Worm (Caenorhabditis elegans): ENCODE data around the gene him-18.
"Not testable (repeated sequence)": the region's sequence is repeated elsewhere in the genome, so short reads cannot be mapped to it uniquely, and the experiment has no call there.

Gene him-18

DNA sequence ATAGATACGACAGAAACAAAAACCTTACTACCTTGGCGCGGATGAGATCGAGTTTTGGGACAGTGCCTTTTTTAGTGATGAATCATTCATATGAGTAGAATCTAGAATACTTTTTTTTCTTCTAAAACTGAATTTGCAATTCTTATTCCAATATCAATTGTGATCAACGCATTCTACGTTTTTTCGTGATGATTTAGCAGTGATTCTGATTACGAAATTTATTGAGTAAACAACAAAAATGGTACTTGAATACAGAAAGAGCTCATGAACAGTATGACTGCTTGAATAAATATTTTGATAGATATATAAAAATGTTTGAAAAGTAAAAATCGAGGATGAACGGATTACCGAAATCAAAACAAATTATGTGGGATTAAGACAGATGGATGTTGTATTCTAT, at the start of gene him-18:
him-18 (minus strand) TSS at position 101 of the 400 bp plus-strand sequence.
- TF ChIP-seq W03F9.2 (tag; optimal IDR thresholded peaks at IDR 0.05), result no peak
- no peak for TF ChIP-seq him-1 (tag; optimal IDR thresholded peaks at IDR 0.05)
- TF ChIP-seq dao-5 (tag; optimal IDR thresholded peaks at IDR 0.05), result no peak

DNA sequence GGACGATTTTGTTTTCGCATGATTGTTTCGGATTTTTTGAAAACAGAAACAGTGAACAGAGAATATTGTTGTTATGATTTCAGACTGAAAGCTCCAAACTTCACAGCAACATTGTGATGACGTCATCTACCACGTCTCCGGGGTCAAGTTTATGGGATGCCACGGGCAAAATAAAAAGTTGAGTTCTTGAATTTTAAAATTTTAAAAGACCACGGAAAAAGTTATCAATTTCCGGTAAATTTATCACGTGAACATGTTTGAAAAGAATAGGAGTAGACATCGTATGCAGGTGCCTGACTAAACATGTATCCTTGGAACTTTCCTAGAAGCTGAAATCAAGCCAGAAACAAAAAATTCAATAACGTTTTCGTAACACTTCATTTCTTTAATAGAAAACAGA, 48.5 kb upstream of the him-18 start, which contains the start of gene B0393.4:
B0393.4 (minus strand) TSS at position 101 of the 400 bp plus-strand sequence.
- no peak for TF ChIP-seq him-1 (tag; optimal IDR thresholded peaks at IDR 0.05)
- no peak for TF ChIP-seq dao-5 (tag; optimal IDR thresholded peaks at IDR 0.05)

DNA sequence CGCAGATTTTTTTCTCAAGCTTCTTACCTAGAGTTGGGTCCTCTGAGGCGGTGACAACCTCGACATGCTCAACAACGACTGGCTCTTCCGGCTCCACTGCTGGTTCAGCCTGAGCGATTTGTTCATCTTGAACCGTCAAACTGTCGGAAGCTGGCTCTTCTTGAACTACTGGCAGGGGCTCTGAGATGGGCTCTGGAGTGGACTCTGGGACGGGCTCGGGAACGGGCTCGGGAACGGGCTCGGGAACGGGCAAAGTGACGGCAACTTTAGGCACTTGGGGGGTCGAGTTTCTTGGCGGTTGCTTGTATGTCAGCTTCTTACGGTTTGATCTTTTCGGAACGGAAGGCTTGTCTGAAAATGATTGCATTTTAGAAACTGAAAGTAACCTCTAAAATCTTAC, 47.9 kb upstream of the him-18 start:
- TF ChIP-seq dao-5 (tag; optimal IDR thresholded peaks at IDR 0.05), result no peak

DNA sequence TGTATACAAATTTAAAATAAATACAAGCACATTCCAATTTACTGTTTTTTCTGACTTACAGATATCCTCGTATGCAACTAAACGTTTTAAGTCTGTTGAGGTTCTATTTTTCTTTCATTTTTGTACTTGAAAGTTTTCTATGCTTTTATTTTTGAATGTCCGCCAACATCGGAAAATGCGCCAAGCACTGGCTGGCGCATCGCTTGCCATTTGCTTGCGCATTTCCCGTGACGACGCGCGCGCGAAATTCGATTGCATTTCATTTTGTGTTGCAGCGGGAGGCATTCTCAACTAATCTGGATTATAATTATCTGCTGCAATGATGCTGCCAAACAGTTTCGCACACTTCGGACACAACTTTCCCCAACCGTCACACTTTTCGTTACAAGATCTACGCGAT, 42.0 kb upstream of the him-18 start, which contains the start of gene fbxl-2:
fbxl-2 (plus strand) TSS at position 278 of the 400 bp plus-strand sequence.
- TF ChIP-seq dao-5 (tag; optimal IDR thresholded peaks at IDR 0.05) (no peak), W03F9.2 (tag; optimal IDR thresholded peaks at IDR 0.05) (peak; percentile 91), him-1 (tag; optimal IDR thresholded peaks at IDR 0.05) (peak; percentile 77)

DNA sequence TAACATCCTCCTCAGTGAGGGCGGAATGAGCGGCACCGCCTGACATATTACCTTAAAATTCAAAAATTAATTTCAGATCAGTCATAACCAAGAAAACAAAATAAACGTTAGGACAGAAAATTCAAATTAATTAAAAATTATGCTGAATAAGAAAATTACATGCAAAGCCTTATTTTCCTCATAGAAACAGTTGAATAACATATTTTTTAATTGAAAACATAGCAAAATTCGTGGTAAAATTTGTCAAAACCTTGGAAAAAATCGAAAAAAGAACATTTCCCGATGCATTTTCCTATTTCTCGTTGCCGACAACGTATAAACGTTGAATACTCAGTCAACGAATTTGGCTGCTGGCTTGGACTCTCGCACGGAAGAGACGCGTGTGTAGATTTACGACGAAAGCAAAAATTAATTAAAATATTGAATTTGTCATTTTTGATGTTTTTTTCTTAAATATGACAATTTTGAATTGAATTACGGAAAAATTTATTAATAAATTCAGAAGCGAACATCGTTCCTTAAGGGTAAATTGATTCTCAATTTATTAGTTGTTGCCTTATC, 39.1 kb upstream of the him-18 start, which contains the start of the genes rps-0 and rbg-3:
rps-0 (minus strand) TSS at position 51 of the 561 bp plus-strand sequence.
rbg-3 (plus strand) TSS at position 424 of the 561 bp plus-strand sequence.
- TF ChIP-seq dao-5 (tag; optimal IDR thresholded peaks at IDR 0.05), result no peak
- TF ChIP-seq him-1 (tag; optimal IDR thresholded peaks at IDR 0.05), result no peak
- TF ChIP-seq W03F9.2 (tag; optimal IDR thresholded peaks at IDR 0.05), result peak; percentile 91

DNA sequence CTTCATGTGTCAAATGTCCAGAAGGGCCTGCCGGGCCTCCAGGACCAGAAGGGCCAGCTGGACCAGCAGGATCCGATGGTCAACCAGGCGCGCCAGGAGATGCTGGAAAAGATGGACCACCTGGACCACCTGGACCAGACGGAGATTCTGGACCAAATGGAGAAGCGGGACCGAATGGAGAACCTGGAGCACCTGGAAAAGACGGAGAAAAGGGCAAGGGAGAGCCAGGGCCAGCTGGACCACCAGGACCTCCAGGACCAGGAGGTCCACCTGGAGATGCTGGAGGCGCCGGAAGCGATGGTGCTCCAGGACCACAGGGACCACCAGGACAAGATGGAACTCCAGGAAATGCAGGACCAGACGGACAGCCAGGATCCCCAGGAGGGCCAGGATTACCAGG, 33.7 kb upstream of the him-18 start:
- TF ChIP-seq W03F9.2 (tag; optimal IDR thresholded peaks at IDR 0.05) (no peak), him-1 (tag; optimal IDR thresholded peaks at IDR 0.05) (no peak), dao-5 (tag; optimal IDR thresholded peaks at IDR 0.05) (no peak)

DNA sequence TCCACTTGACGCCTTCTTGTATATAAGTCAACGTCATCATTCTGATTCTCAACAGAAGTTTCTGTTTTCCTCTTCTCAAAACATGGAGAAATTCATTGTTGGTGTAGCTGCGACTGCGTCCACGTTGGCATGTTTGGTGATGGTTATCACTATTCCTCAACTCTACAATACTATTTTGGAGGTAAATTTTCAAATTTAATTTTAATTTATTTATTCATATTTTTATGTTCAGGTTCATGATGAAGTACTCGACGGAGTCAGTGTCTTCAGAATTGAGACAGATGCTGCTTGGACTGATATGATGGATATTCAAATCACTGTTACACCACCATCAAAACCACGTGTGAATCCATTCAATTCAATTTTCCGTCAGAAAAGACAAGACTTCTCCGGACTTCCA, 33.1 kb upstream of the him-18 start, which contains the start of gene col-89:
col-89 (plus strand) TSS at position 19 of the 400 bp plus-strand sequence.
- no peak for TF ChIP-seq him-1 (tag; optimal IDR thresholded peaks at IDR 0.05)

DNA sequence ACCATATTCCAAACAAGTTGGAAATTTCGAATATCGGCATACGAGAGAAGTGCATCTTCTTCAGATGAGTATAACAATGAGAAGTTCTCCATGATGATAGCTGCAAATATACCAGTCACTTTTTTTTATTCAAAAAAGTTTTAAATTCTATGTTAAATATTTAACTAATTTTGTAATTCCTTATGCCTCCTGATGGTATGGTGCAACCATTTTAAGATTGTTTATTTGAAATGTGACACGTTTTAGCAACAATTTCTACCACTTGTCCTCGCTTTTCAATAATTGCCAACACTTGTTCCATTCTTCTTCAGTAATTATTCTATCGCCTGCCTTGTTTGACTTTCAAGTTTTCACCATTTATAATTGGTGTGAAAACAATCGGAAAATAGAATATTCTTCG, 30.9 kb upstream of the him-18 start, which contains the start of gene F17C8.6:
F17C8.6 (minus strand) TSS at position 101 of the 400 bp plus-strand sequence.
- no peak for TF ChIP-seq dao-5 (tag; optimal IDR thresholded peaks at IDR 0.05)
- no peak for TF ChIP-seq him-1 (tag; optimal IDR thresholded peaks at IDR 0.05)
- no peak for TF ChIP-seq W03F9.2 (tag; optimal IDR thresholded peaks at IDR 0.05)

DNA sequence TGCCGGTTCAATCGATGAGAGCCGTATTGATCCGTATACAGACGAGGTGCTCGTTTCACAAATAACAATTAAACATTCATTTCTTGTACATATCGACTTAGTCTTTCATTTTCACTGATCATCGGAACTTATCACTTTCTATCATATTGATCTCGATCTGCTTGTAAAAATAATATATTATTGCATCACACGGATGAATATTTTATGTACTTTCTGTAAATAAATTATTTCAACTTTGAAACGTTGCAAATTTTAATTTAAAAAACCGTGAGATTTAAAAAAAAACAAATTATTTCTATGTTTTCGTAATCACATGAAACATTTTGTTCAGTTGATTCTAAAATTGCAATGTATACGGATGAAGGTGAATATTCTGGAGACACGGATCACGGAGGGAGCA, 27.6 kb upstream of the him-18 start, which contains the start of gene twk-6:
twk-6 (plus strand) TSS at position 301 of the 400 bp plus-strand sequence.
- not testable (repeated sequence) for TF ChIP-seq him-1, W03F9.2, dao-5 (tag; optimal IDR thresholded peaks at IDR 0.05)

DNA sequence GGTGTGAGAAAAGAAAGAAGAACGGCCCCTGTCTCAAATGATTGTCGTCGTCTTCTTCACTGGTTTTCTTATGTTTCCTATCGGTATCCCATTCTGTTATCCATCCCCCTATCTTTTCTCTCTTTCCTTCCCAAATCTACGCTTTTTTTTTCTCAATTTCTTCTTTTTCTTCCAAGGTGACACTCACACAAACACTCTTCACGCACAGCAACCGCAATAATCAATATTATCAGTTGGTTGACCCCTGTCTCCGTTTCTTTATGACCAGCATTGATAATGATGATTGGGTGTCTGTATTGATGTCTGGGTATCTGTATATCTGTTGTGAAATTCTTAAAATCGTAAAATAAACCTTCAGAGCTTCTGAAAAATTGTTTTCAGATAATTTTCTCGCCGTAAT, 25.8 kb upstream of the him-18 start:
- TF ChIP-seq him-1 (tag; optimal IDR thresholded peaks at IDR 0.05) (no peak), dao-5 (tag; optimal IDR thresholded peaks at IDR 0.05) (no peak), W03F9.2 (tag; optimal IDR thresholded peaks at IDR 0.05) (peak; percentile 8)

DNA sequence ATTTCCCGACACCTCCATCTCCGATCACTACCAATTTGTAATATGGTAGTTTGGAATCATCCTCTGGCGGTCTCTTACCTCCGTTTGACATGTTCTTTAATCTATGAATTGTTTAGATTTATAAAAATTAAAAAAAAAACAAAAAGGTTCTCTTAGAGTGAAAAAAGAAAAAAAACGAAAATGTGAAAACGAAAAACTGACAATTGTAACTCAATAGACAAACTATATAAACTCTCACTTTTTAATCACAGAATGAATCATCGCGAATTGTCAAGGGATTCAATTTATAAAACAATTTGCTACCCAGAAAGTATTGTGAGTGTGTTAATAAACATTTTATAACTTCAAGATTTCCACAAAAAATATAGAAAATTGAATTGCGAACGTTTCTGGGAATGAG, 25.0 kb upstream of the him-18 start, which contains the start of gene ras-2:
ras-2 (minus strand) TSS at position 101 of the 400 bp plus-strand sequence.
- TF ChIP-seq W03F9.2 (tag; optimal IDR thresholded peaks at IDR 0.05) (no peak), dao-5 (tag; optimal IDR thresholded peaks at IDR 0.05) (no peak), him-1 (tag; optimal IDR thresholded peaks at IDR 0.05) (no peak)

DNA sequence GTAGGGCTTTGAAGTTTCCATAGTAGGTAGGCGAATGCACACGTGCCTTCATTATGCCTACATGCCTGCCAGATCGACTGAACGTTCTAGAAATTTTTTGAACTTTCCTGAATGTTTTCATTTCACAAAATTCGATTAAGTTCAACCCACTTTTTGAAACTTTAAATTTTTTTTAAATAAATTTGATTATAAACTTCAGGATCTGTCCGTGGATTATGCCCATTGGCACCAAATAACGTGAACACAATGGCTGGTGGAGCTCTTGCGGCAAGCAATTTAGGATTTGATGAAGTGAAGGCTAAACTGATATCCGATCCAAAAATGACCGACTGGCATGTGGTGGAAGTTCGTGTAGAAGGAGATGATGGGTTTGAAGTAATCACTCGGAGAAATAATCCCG, 20.5 kb upstream of the him-18 start, which contains the start of gene F17C8.7:
F17C8.7 (plus strand) TSS at position 301 of the 400 bp plus-strand sequence.
- TF ChIP-seq dao-5 (tag; optimal IDR thresholded peaks at IDR 0.05) (no peak), W03F9.2 (tag; optimal IDR thresholded peaks at IDR 0.05) (no peak), him-1 (tag; optimal IDR thresholded peaks at IDR 0.05) (no peak)

DNA sequence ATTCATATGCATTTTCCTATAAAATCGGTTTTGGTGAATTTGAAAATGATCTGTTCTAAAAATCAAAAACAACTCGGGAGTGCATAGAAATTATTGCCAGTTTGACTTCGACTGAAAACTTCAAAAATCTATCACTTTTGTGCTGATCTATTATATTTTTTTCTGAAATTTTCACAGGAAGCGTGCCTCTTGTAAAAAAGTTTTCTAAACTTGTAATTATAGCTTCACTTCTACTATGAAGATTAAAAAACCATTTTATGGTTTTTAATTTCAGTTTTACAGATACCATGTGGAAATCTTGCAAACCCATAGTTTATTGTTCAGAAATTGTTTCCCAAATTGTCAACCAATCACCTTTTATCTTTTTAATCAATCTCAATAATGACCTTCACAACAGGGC, 19.1 kb upstream of the him-18 start, which contains the start of gene F17C8.9:
F17C8.9 (plus strand) TSS at position 301 of the 400 bp plus-strand sequence.
- TF ChIP-seq him-1 (tag; optimal IDR thresholded peaks at IDR 0.05) (no peak), W03F9.2 (tag; optimal IDR thresholded peaks at IDR 0.05) (no peak), dao-5 (tag; optimal IDR thresholded peaks at IDR 0.05) (no peak)

DNA sequence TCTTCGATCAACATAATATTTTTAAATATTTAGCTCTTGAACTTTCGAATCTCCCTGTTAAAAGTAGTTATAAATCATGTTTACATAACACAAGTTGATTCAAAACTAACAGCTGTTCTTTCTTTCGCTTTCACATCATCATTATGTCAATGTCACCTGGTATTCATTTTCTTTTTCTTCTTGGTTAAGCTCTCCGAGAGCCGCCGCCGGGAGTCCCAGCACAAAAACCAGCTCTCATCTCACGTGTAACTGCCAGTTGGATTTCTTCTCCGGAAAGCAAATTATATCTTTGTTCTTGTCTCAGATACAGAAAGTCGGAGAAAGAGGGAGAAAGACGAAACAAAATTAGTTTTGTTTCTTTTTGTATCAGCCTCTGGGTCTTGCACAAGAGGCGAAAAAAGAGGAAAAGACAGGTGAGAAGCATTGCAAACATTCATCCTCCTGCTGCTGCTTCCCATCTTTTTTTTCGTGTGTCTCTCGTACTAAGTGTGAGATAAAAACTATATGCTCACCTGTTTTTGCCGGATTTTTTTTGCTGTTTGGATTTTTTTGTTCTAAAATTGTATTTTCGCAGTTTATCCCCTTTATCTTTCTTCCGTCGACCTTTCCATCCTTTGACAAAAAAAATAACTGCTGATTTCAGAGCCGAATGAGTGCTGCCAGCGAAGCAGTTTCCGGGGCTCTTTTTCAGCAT, 16.5 kb upstream of the him-18 start, which contains the start of gene F17C8.3:
F17C8.3 (plus strand) TSS at position 644 of the 694 bp plus-strand sequence.
- TF ChIP-seq dao-5 (tag; optimal IDR thresholded peaks at IDR 0.05), result no peak
- TF ChIP-seq W03F9.2 (tag; optimal IDR thresholded peaks at IDR 0.05), result no peak
- no peak for TF ChIP-seq him-1 (tag; optimal IDR thresholded peaks at IDR 0.05)

Data from whole organism, L4/young adult.